Fruit fly (Drosophila melanogaster) whole organism, embryonic: ENCODE data around the gene CG10053.

Experiments used
- Atf6 ChIP-seq: fragments of 200-800 bp; sonication (Bioruptor generic); IDR thresholded peaks from 2 replicates; pipeline ENCODE4 v1.3.6; 2022; ENCODE audit warnings: missing biosample characterization, missing genetic modification characterization
- CG10274 ChIP-seq: fragments of 200-800 bp; sonication (Bioruptor generic); optimal IDR thresholded peaks from 3 replicates; lab custom pipeline; 2017; ENCODE audit warnings: missing biosample characterization, mild to moderate bottlenecking, missing genetic modification characterization
- CG11093 ChIP-seq: fragments of 200-800 bp; sonication (Bioruptor generic); IDR thresholded peaks from 3 replicates; pipeline ENCODE4 v1.3.6; 2022; ENCODE audit warnings: missing biosample characterization, missing genetic modification characterization
- CG11247 ChIP-seq: fragments of 200-800 bp; sonication (Bioruptor generic); IDR thresholded peaks from 2 replicates; pipeline ENCODE4 v1.3.6; 2022; ENCODE audit warnings: missing biosample characterization, missing genetic modification characterization
- CG11456 ChIP-seq: fragments of 200-800 bp; sonication (Bioruptor generic); IDR thresholded peaks from 3 replicates; pipeline ENCODE4 v1.3.6; 2022; ENCODE audit warnings: missing biosample characterization, missing genetic modification characterization
- CG12299 ChIP-seq: fragments of 200-800 bp; sonication (Bioruptor generic); optimal IDR thresholded peaks from 2 replicates; lab custom pipeline; 2018; ENCODE audit warnings: missing biosample characterization, mild to moderate bottlenecking, missing genetic modification characterization
- CG13624 ChIP-seq: fragments of 200-800 bp; sonication (Bioruptor generic); optimal IDR thresholded peaks from 2 replicates; lab custom pipeline; 2016; ENCODE audit warnings: missing biosample characterization, missing genetic modification characterization
- CG14441 ChIP-seq: fragments of 200-800 bp; sonication (Bioruptor generic); IDR thresholded peaks from 2 replicates; pipeline ENCODE4 v1.3.6; 2022; ENCODE audit warnings: missing biosample characterization, missing genetic modification characterization
- CG14860 ChIP-seq: fragments of 200-800 bp; sonication (Bioruptor generic); IDR thresholded peaks from 3 replicates; pipeline ENCODE4 v1.3.6; 2022; ENCODE audit warnings: missing biosample characterization, missing genetic modification characterization; ENCODE audit not compliant: partially characterized antibody
- CG1529 ChIP-seq: fragments of 200-800 bp; sonication (Bioruptor generic); optimal IDR thresholded peaks from 3 replicates; lab custom pipeline; 2018; ENCODE audit warnings: missing biosample characterization, missing genetic modification characterization
- CG15514 ChIP-seq: fragments of 200-800 bp; sonication (Bioruptor generic); optimal IDR thresholded peaks from 3 replicates; lab custom pipeline; 2017; ENCODE audit warnings: missing biosample characterization, missing genetic modification characterization, mild to moderate bottlenecking, moderate library complexity, missing genetic modification reagents
- CG17328 ChIP-seq: fragments of 200-800 bp; sonication (Bioruptor generic); IDR thresholded peaks from 2 replicates; pipeline ENCODE4 v1.3.6; 2022; ENCODE audit warnings: missing biosample characterization, missing genetic modification characterization
- CG17359 ChIP-seq: fragments of 200-800 bp; sonication (Bioruptor generic); optimal IDR thresholded peaks from 3 replicates; lab custom pipeline; 2018; ENCODE audit warnings: missing biosample characterization, mild to moderate bottlenecking, missing genetic modification characterization, moderate library complexity
- CG17612 ChIP-seq: fragments of 200-800 bp; sonication (Bioruptor generic); IDR thresholded peaks from 2 replicates; pipeline ENCODE4 v1.3.6; 2022; ENCODE audit warnings: missing biosample characterization, missing genetic modification characterization
- CG2678 ChIP-seq: fragments of 200-800 bp; sonication (Bioruptor generic); optimal IDR thresholded peaks from 3 replicates; lab custom pipeline; 2019; ENCODE audit warnings: missing biosample characterization, mild to moderate bottlenecking, missing genetic modification characterization, moderate library complexity
- CG33213 ChIP-seq: fragments of 200-800 bp; sonication (Bioruptor generic); optimal IDR thresholded peaks from 3 replicates; lab custom pipeline; 2016; ENCODE audit warnings: missing biosample characterization, missing genetic modification characterization
- CG5953 ChIP-seq: fragments of 200-800 bp; sonication (Bioruptor generic); IDR thresholded peaks from 2 replicates; pipeline ENCODE4 v1.3.6; 2022; ENCODE audit warnings: missing biosample characterization, missing genetic modification characterization
- CG6683 ChIP-seq: fragments of 200-800 bp; sonication (Bioruptor generic); optimal IDR thresholded peaks from 2 replicates; lab custom pipeline; 2017; ENCODE audit warnings: missing biosample characterization, mild to moderate bottlenecking, missing genetic modification characterization, missing genetic modification reagents
- CG6813 ChIP-seq: fragments of 200-800 bp; sonication (Bioruptor generic); optimal IDR thresholded peaks from 2 replicates; lab custom pipeline; 2017; ENCODE audit warnings: missing biosample characterization, missing genetic modification characterization, mild to moderate bottlenecking, moderate library complexity, missing genetic modification reagents
- CG7271 ChIP-seq: fragments of 200-800 bp; sonication (Bioruptor generic); optimal IDR thresholded peaks from 2 replicates; lab custom pipeline; 2018; ENCODE audit warnings: missing biosample characterization, mild to moderate bottlenecking, missing genetic modification characterization, moderate library complexity
- CG9609 ChIP-seq: fragments of 200-800 bp; sonication (Bioruptor generic); optimal IDR thresholded peaks from 3 replicates; lab custom pipeline; 2016; ENCODE audit warnings: missing biosample characterization, missing genetic modification characterization
- CG9876 ChIP-seq: fragments of 200-800 bp; sonication (Bioruptor generic); optimal IDR thresholded peaks from 2 replicates; lab custom pipeline; 2016; ENCODE audit warnings: missing biosample characterization, missing genetic modification characterization
- CG9932 ChIP-seq: fragments of 200-800 bp; sonication (Bioruptor generic); IDR thresholded peaks from 2 replicates; pipeline ENCODE4 v1.3.6; 2022; ENCODE audit warnings: missing biosample characterization, missing genetic modification characterization
- CrebB ChIP-seq: fragments of 200-800 bp; sonication (Bioruptor generic); optimal IDR thresholded peaks from 3 replicates; lab custom pipeline; 2018; ENCODE audit warnings: missing biosample characterization, mild to moderate bottlenecking, missing genetic modification characterization
- Gsc ChIP-seq: fragments of 200-800 bp; sonication (Bioruptor generic); IDR thresholded peaks from 2 replicates; pipeline ENCODE4 v1.3.6; 2022; ENCODE audit warnings: missing biosample characterization, missing genetic modification characterization
- Hr3 ChIP-seq: fragments of 200-800 bp; sonication (Bioruptor generic); optimal IDR thresholded peaks from 3 replicates; lab custom pipeline; 2016; ENCODE audit warnings: missing biosample characterization, missing genetic modification characterization
- Kr ChIP-seq: fragments of 200-800 bp; sonication (Bioruptor generic); optimal IDR thresholded peaks from 2 replicates; lab custom pipeline; 2017; ENCODE audit warnings: missing biosample characterization, mild to moderate bottlenecking, missing genetic modification characterization
- NC2β ChIP-seq: fragments of 200-800 bp; sonication (Bioruptor generic); optimal IDR thresholded peaks from 2 replicates; lab custom pipeline; 2016; ENCODE audit warnings: missing biosample characterization, missing genetic modification characterization
- Rx ChIP-seq: fragments of 200-800 bp; sonication (Bioruptor generic); IDR thresholded peaks from 2 replicates; pipeline ENCODE4 v1.3.6; 2022; ENCODE audit warnings: missing biosample characterization, missing genetic modification characterization
- Six4 ChIP-seq: fragments of 200-800 bp; sonication (Bioruptor generic); optimal IDR thresholded peaks from 2 replicates; lab custom pipeline; 2016; ENCODE audit warnings: missing biosample characterization, missing genetic modification characterization
- Sox102F ChIP-seq: fragments of 200-800 bp; sonication (Bioruptor generic); optimal IDR thresholded peaks from 2 replicates; lab custom pipeline; 2018; ENCODE audit warnings: missing biosample characterization, mild to moderate bottlenecking, missing genetic modification characterization, moderate library complexity
- Ssrp ChIP-seq: fragments of 200-800 bp; sonication (Bioruptor generic); optimal IDR thresholded peaks from 2 replicates; lab custom pipeline; 2018; ENCODE audit warnings: missing biosample characterization, mild to moderate bottlenecking, missing genetic modification characterization, moderate library complexity
- Tbp ChIP-seq: fragments of >200 bp; optimal IDR thresholded peaks from 2 replicates; lab custom pipeline; 2018; ENCODE audit warnings: missing biosample characterization, missing genetic modification characterization
- Vsx1 ChIP-seq: fragments of 200-800 bp; sonication (Bioruptor generic); optimal IDR thresholded peaks from 2 replicates; lab custom pipeline; 2017; ENCODE audit warnings: missing biosample characterization, mild to moderate bottlenecking, missing genetic modification characterization, missing genetic modification reagents
- ato ChIP-seq: fragments of 200-800 bp; sonication (Bioruptor generic); IDR thresholded peaks from 2 replicates; pipeline ENCODE4 v1.3.6; 2022; ENCODE audit warnings: missing biosample characterization, missing genetic modification characterization; ENCODE audit not compliant: partially characterized antibody
- az2 ChIP-seq: fragments of 200-800 bp; sonication (Bioruptor generic); optimal IDR thresholded peaks from 3 replicates; lab custom pipeline; 2016; ENCODE audit warnings: missing biosample characterization, missing genetic modification characterization
- cg ChIP-seq: fragments of 200-800 bp; sonication (Bioruptor generic); optimal IDR thresholded peaks from 3 replicates; lab custom pipeline; 2019; ENCODE audit warnings: missing biosample characterization, mild to moderate bottlenecking, missing genetic modification characterization, moderate library complexity
- chinmo ChIP-seq: fragments of 200-800 bp; sonication (Bioruptor generic); IDR thresholded peaks from 4 replicates; pipeline ENCODE4 v1.3.6; 2022; ENCODE audit warnings: missing biosample characterization, missing genetic modification characterization; ENCODE audit not compliant: partially characterized antibody
- ci ChIP-seq: fragments of 200-800 bp; sonication (Bioruptor generic); IDR thresholded peaks from 3 replicates; pipeline ENCODE4 v1.3.6; 2022; ENCODE audit warnings: missing biosample characterization, missing genetic modification characterization
- dimm ChIP-seq: fragments of 200-800 bp; sonication (Bioruptor generic); IDR thresholded peaks from 2 replicates; pipeline ENCODE4 v1.3.6; 2022; ENCODE audit warnings: missing biosample characterization, missing genetic modification characterization
- dm ChIP-seq: fragments of 200-800 bp; sonication (Bioruptor generic); optimal IDR thresholded peaks from 3 replicates; lab custom pipeline; 2016; ENCODE audit warnings: missing biosample characterization, missing genetic modification characterization
- ems ChIP-seq: fragments of 200-800 bp; sonication (Bioruptor generic); optimal IDR thresholded peaks from 3 replicates; lab custom pipeline; 2016; ENCODE audit warnings: missing biosample characterization, missing genetic modification characterization
- gro ChIP-seq: fragments of 200-800 bp; sonication (Bioruptor generic); optimal IDR thresholded peaks from 2 replicates; lab custom pipeline; 2016; ENCODE audit warnings: missing biosample characterization, missing genetic modification characterization
- her ChIP-seq: fragments of 200-800 bp; sonication (Bioruptor generic); optimal IDR thresholded peaks from 2 replicates; lab custom pipeline; 2016; ENCODE audit warnings: missing biosample characterization, missing genetic modification characterization
- insv ChIP-seq, 2 experiments: fragments of 200-800 bp; sonication (Bioruptor generic); optimal IDR thresholded peaks; 3 replicates each; lab custom pipeline; 2016 to 2018; ENCODE audit warnings: missing biosample characterization in 2 of 2, missing genetic modification characterization in 2 of 2
- jumu ChIP-seq: fragments of 200-800 bp; sonication (Bioruptor generic); optimal IDR thresholded peaks from 3 replicates; lab custom pipeline; 2016; ENCODE audit warnings: missing biosample characterization, missing genetic modification characterization
- kay ChIP-seq: fragments of 200-800 bp; sonication (Bioruptor generic); optimal IDR thresholded peaks from 2 replicates; lab custom pipeline; 2016; ENCODE audit warnings: missing biosample characterization, missing genetic modification characterization
- salm ChIP-seq: fragments of 200-800 bp; sonication (Bioruptor generic); optimal IDR thresholded peaks from 2 replicates; lab custom pipeline; 2018; ENCODE audit warnings: missing biosample characterization, mild to moderate bottlenecking, missing genetic modification characterization
- shn ChIP-seq: fragments of 200-800 bp; sonication (Bioruptor generic); optimal IDR thresholded peaks from 3 replicates; lab custom pipeline; 2016; ENCODE audit warnings: missing biosample characterization, missing genetic modification characterization
- sima ChIP-seq: fragments of 200-800 bp; sonication (Bioruptor generic); optimal IDR thresholded peaks from 2 replicates; lab custom pipeline; 2016; ENCODE audit warnings: missing biosample characterization, missing genetic modification characterization
- so ChIP-seq: fragments of 200-800 bp; sonication (Bioruptor generic); IDR thresholded peaks from 3 replicates; pipeline ENCODE4 v1.3.6; 2022; ENCODE audit warnings: missing biosample characterization, missing genetic modification characterization
- vnd ChIP-seq: fragments of 200-800 bp; sonication (Bioruptor generic); IDR thresholded peaks from 3 replicates; pipeline ENCODE4 v1.3.6; 2022; ENCODE audit warnings: missing biosample characterization, missing genetic modification characterization; ENCODE audit not compliant: partially characterized antibody

CG10053 gene

DNA sequence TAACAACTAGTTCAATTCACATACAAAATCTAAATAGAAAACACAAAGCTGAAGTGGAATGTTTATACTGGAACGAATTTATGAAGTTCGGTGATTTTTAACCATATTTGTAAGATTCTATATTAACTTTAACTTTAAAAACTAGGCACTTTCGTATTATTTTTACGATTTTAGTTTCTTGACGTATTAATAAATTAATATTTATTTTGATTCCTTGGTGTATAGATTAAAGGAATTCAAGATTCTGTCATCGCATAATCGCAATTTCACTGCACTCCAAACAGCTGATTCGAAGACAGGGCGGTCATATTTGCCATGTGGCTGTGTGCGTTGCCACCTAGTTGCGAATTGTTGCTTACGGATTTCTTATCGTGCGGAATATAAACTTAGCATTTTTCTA lies 2.6 kb downstream of the CG10053 start, which contains the start of the genes CG1227 and Dtwd2 (continued):
- TF ChIP-seq so (GFP tag; lab: Robert Waterston, UW) (peak; percentile 95), jumu (GFP tag; lab: Kevin White, UChicago) (no peak), CG1529 (GFP tag; lab: Kevin White, UChicago) (peak; percentile 81), her (no peak), CG6683 (GFP tag; lab: Kevin White, UChicago) (no peak), CG10274 (GFP tag; lab: Kevin White, UChicago) (peak; percentile 60), Hr3 (GFP tag; lab: Kevin White, UChicago) (peak; percentile 76), CG17328 (GFP tag; lab: Robert Waterston, UW) (peak; percentile 92), Gsc (GFP tag; lab: Robert Waterston, UW) (no peak), dm (peak; percentile 84), CG17612 (GFP tag; lab: Robert Waterston, UW) (peak; percentile 63), Ssrp (tag; lab: Kevin White, UChicago) (peak; percentile 92), CG11093 (no peak), CG7271 (tag; lab: Kevin White, UChicago) (peak; percentile 78), CG9609 (peak; percentile 28), CG17359 (tag; lab: Kevin White, UChicago) (peak; percentile 94), Vsx1 (GFP tag; lab: Kevin White, UChicago) (no peak), gro (GFP tag; lab: Kevin White, UChicago) (no peak), CG13624 (GFP tag; lab: Kevin White, UChicago) (peak; percentile 69), chinmo (no peak), Atf6 (GFP tag; lab: Robert Waterston, UW) (peak; percentile 93), kay (peak; percentile 71), NC2β (GFP tag; lab: Kevin White, UChicago) (peak; percentile 12), CG14860 (no peak), insv (GFP tag; optimal IDR thresholded peaks at IDR 0.05; lab: Kevin White, UChicago) (peak in 1 of 2 experiments; percentile 56), ems (GFP tag; lab: Kevin White, UChicago) (peak; percentile 72), Tbp (no peak), cg (GFP tag; lab: Kevin White, UChicago) (no peak), CG6813 (GFP tag; lab: Kevin White, UChicago) (peak; percentile 81), CG11456 (GFP tag; lab: Robert Waterston, UW) (peak; percentile 83), CG9932 (peak; percentile 89), sima (GFP tag; lab: Kevin White, UChicago) (peak; percentile 49), CG33213 (GFP tag; lab: Kevin White, UChicago) (peak; percentile 12), shn (GFP tag; lab: Kevin White, UChicago) (no peak), ato (no peak), Rx (peak; percentile 47; the same call in 1 of the 2 replicates), CG15514 (peak; percentile 81), CG9876 (GFP tag; lab: Kevin White, UChicago) (no peak), Six4 (GFP tag; lab: Kevin White, UChicago) (peak; percentile 67), ci (GFP tag; lab: Robert Waterston, UW) (peak; percentile 96), CrebB (tag; lab: Kevin White, UChicago) (peak; percentile 93), salm (no peak), CG12299 (peak; percentile 97), CG2678 (tag; lab: Kevin White, UChicago) (peak; percentile 97), dimm (GFP tag; lab: Robert Waterston, UW) (peak; percentile 70), Sox102F (GFP tag; lab: Kevin White, UChicago) (peak; percentile 94), Kr (GFP tag; lab: Kevin White, UChicago) (no peak), vnd (no peak), CG14441 (peak; percentile 84), az2 (GFP tag; lab: Kevin White, UChicago) (peak; percentile 79), CG5953 (GFP tag; lab: Robert Waterston, UW) (peak; percentile 78), CG11247 (peak; percentile 89)
